Worm (Caenorhabditis elegans) whole organism, early embryonic: ENCODE data around the gene F26F2.8.

ENCODE experiments used
- B0310.2 ChIP-seq: sonication (generic microtip); optimal IDR thresholded peaks from 2 replicates; lab custom pipeline; 2016; ENCODE audit warnings: mild to moderate bottlenecking, missing genetic modification characterization, missing compliant biosample characterization
- F13C5.2 ChIP-seq: sonication (generic microtip); optimal IDR thresholded peaks from 2 replicates; lab custom pipeline; 2017; ENCODE audit warnings: mild to moderate bottlenecking, missing genetic modification characterization, inconsistent platforms, missing compliant biosample characterization
- aly-1 ChIP-seq: sonication (generic microtip); optimal IDR thresholded peaks from 2 replicates; lab custom pipeline; 2016; ENCODE audit warnings: missing genetic modification characterization, missing compliant biosample characterization
- ama-1 ChIP-seq: fragments of 150-350 bp; optimal IDR thresholded peaks from 2 replicates; lab custom pipeline; 2014
- ceh-13 ChIP-seq: fragments of 200-800 bp; sonication (Bioruptor generic); optimal IDR thresholded peaks from 2 replicates; lab custom pipeline; 2018; ENCODE audit warnings: mild to moderate bottlenecking, missing genetic modification characterization, missing compliant biosample characterization
- ceh-36 ChIP-seq: sonication (generic microtip); optimal IDR thresholded peaks from 2 replicates; lab custom pipeline; 2016; ENCODE audit warnings: missing genetic modification characterization, inconsistent platforms, missing compliant biosample characterization
- ets-7 ChIP-seq: sonication (generic microtip); optimal IDR thresholded peaks from 2 replicates; lab custom pipeline; 2016; ENCODE audit warnings: missing genotype, missing genetic modification characterization, missing compliant biosample characterization
- flt-1 ChIP-seq: fragments of 200-800 bp; sonication (Bioruptor generic); IDR thresholded peaks from 2 replicates; pipeline ENCODE4 v1.3.6; 2022; ENCODE audit warnings: missing genetic modification characterization, missing compliant biosample characterization
- hmbx-1 ChIP-seq: sonication (generic microtip); optimal IDR thresholded peaks from 2 replicates; lab custom pipeline; 2016; ENCODE audit warnings: mild to moderate bottlenecking, missing genetic modification characterization, missing compliant biosample characterization
- hmg-4 ChIP-seq: fragments of 200-800 bp; sonication (Bioruptor generic); optimal IDR thresholded peaks from 2 replicates; lab custom pipeline; 2018; ENCODE audit warnings: mild to moderate bottlenecking, missing genetic modification characterization, missing compliant biosample characterization
- hnd-1 ChIP-seq: sonication (generic microtip); optimal IDR thresholded peaks from 2 replicates; lab custom pipeline; 2016; ENCODE audit warnings: missing genetic modification characterization, missing compliant biosample characterization
- pes-1 ChIP-seq: fragments of 200-800 bp; sonication (Bioruptor generic); IDR thresholded peaks from 2 replicates; pipeline ENCODE4 v1.3.6; 2022; ENCODE audit warnings: missing genetic modification reagents, missing genetic modification characterization, missing compliant biosample characterization
- scrt-1 ChIP-seq: fragments of 200-800 bp; sonication (Bioruptor generic); IDR thresholded peaks from 2 replicates; pipeline ENCODE4 v1.3.6; 2022; ENCODE audit warnings: missing genetic modification characterization, missing compliant biosample characterization
- sea-1 ChIP-seq: fragments of 200-800 bp; sonication (Bioruptor generic); conservative IDR thresholded peaks from 2 replicates; pipeline ENCODE4 v1.3.6; 2022; ENCODE audit warnings: missing genetic modification characterization, missing compliant biosample characterization
- tbx-11 ChIP-seq: fragments of 200-800 bp; sonication (Bioruptor generic); IDR thresholded peaks from 2 replicates; pipeline ENCODE4 v1.3.6; 2022; ENCODE audit warnings: missing genetic modification characterization, missing compliant biosample characterization
- tbx-37 ChIP-seq: fragments of 200-800 bp; sonication (Bioruptor generic); conservative IDR thresholded peaks from 2 replicates; pipeline ENCODE4 v1.3.6; 2022; ENCODE audit warnings: missing genetic modification reagents, missing genetic modification characterization, missing compliant biosample characterization
- tra-4 ChIP-seq: sonication (generic microtip); optimal IDR thresholded peaks from 2 replicates; lab custom pipeline; 2017; ENCODE audit warnings: missing genetic modification characterization, missing compliant biosample characterization

The F26F2.8 gene

ce11 chrV:20618632-20619031 lies 39.3 kb downstream of the F26F2.8 start, which contains the start of gene F46B3.7:
Gene F46B3.7, minus strand, starts transcription at chrV:20618732.
- no peak for TF ChIP-seq aly-1 (tag; lab: Kevin White, UChicago)
- no peak for TF ChIP-seq flt-1 (GFP tag; lab: Robert Waterston, UW)
- TF ChIP-seq hmg-4 (GFP tag; lab: Kevin White, UChicago) = no peak
- no peak for TF ChIP-seq pes-1 (GFP tag; lab: Robert Waterston, UW)

ce11 chrV:20623060-20623459 lies 43.7 kb downstream of the F26F2.8 start, which contains the start of gene F46B3.8:
Gene F46B3.8, minus strand, starts transcription at chrV:20623160.
- TF ChIP-seq tra-4 (tag; lab: Kevin White, UChicago) (no peak), flt-1 (GFP tag; lab: Robert Waterston, UW) (no peak), tbx-37 (GFP tag; lab: Robert Waterston, UW) (no peak), sea-1 (GFP tag; lab: Robert Waterston, UW) (no peak), B0310.2 (tag; lab: Kevin White, UChicago) (no peak), hmbx-1 (tag; lab: Kevin White, UChicago) (no peak)

- no peak for TF ChIP-seq hnd-1 (tag; lab: Kevin White, UChicago)
- no peak for TF ChIP-seq ceh-13
- TF ChIP-seq tbx-37 (GFP tag; lab: Robert Waterston, UW) = no peak
- TF ChIP-seq F13C5.2 (tag; lab: Kevin White, UChicago) = no peak
- TF ChIP-seq hmg-4 (GFP tag; lab: Kevin White, UChicago) = no peak
- TF ChIP-seq ama-1 (lab: Kevin White, UChicago) = no peak
- TF ChIP-seq sea-1 (GFP tag; lab: Robert Waterston, UW) = no peak
- no peak for TF ChIP-seq hmbx-1 (tag; lab: Kevin White, UChicago)
- no peak for TF ChIP-seq tbx-11
- no peak for TF ChIP-seq scrt-1 (GFP tag; lab: Robert Waterston, UW)
- no peak for TF ChIP-seq ets-7 (tag; lab: Kevin White, UChicago)
- no peak for TF ChIP-seq pes-1 (GFP tag; lab: Robert Waterston, UW)
- no peak for TF ChIP-seq aly-1 (tag; lab: Kevin White, UChicago)
- no peak for TF ChIP-seq tra-4 (tag; lab: Kevin White, UChicago)
- no peak for TF ChIP-seq B0310.2 (tag; lab: Kevin White, UChicago)
- TF ChIP-seq ceh-36 = no peak
- no peak for TF ChIP-seq flt-1 (GFP tag; lab: Robert Waterston, UW)
Observed at ce11 chrV:20625260-20625659, 45.9 kb downstream of the F26F2.8 start.

ce11 chrV:20626043-20626761 lies 46.9 kb downstream of the F26F2.8 start, which contains the start of the genes F46B3.9 and srz-18:
Gene F46B3.9, minus strand, starts transcription at chrV:20626143.
Gene srz-18, plus strand, starts transcription at chrV:20626711.
- TF ChIP-seq tbx-11 (no peak), tbx-37 (GFP tag; lab: Robert Waterston, UW) (no peak), ceh-36 (no peak), ceh-13 (no peak), F13C5.2 (tag; lab: Kevin White, UChicago) (no peak), hmg-4 (GFP tag; lab: Kevin White, UChicago) (no peak), sea-1 (GFP tag; lab: Robert Waterston, UW) (no peak)
